Worm (Caenorhabditis elegans) whole organism, late embryonic: ENCODE results near the gene hsp-90.

Source experiments
- C08G9.2 ChIP-seq: sonication (generic microtip); optimal IDR thresholded peaks from 2 replicates; lab custom pipeline; 2016; ENCODE audit warnings: mild to moderate bottlenecking, missing genetic modification characterization, moderate library complexity, missing compliant biosample characterization
- C38D4.7 ChIP-seq: fragments of 200-800 bp; sonication (Bioruptor generic); optimal IDR thresholded peaks from 2 replicates; lab custom pipeline; 2018; ENCODE audit warnings: mild to moderate bottlenecking, missing genetic modification characterization, moderate library complexity, missing compliant biosample characterization
- K02D7.2 ChIP-seq: sonication (generic microtip); optimal IDR thresholded peaks from 2 replicates; lab custom pipeline; 2017; ENCODE audit warnings: mild to moderate bottlenecking, missing genetic modification characterization, missing compliant biosample characterization
- K09A11.1 ChIP-seq: sonication (generic microtip); optimal IDR thresholded peaks from 2 replicates; lab custom pipeline; 2017; ENCODE audit warnings: antibody characterized with exemption, mild to moderate bottlenecking, missing genetic modification characterization, missing compliant biosample characterization; ENCODE audit not compliant: insufficient read depth
- T23F11.4 ChIP-seq: fragments of 200-800 bp; sonication (Bioruptor generic); optimal IDR thresholded peaks from 2 replicates; lab custom pipeline; 2018; ENCODE audit warnings: mild to moderate bottlenecking, missing genetic modification characterization, missing compliant biosample characterization
- ahr-1 ChIP-seq: sonication (generic microtip); optimal IDR thresholded peaks from 2 replicates; lab custom pipeline; 2016; ENCODE audit warnings: missing genetic modification characterization, missing compliant biosample characterization
- ceh-14 ChIP-seq: sonication (generic microtip); optimal IDR thresholded peaks from 2 replicates; lab custom pipeline; 2016; ENCODE audit warnings: missing genotype, missing genetic modification characterization, missing compliant biosample characterization
- ceh-19 ChIP-seq: fragments of 200-800 bp; sonication (Bioruptor generic); optimal IDR thresholded peaks from 2 replicates; lab custom pipeline; 2018; ENCODE audit warnings: mild to moderate bottlenecking, missing genetic modification characterization, missing compliant biosample characterization
- ceh-2 ChIP-seq: sonication (generic microtip); optimal IDR thresholded peaks from 2 replicates; lab custom pipeline; 2016; ENCODE audit warnings: missing genotype, missing genetic modification characterization, missing compliant biosample characterization
- ceh-24 ChIP-seq: sonication (generic microtip); optimal IDR thresholded peaks from 2 replicates; lab custom pipeline; 2016; ENCODE audit warnings: mild to moderate bottlenecking, missing genetic modification characterization, missing compliant biosample characterization
- ceh-34 ChIP-seq: sonication (generic microtip); optimal IDR thresholded peaks from 2 replicates; lab custom pipeline; 2016; ENCODE audit warnings: mild to moderate bottlenecking, missing genetic modification characterization, missing compliant biosample characterization
- ceh-48 ChIP-seq: sonication (generic microtip); optimal IDR thresholded peaks from 2 replicates; lab custom pipeline; 2016; ENCODE audit warnings: missing genetic modification characterization, inconsistent platforms, missing compliant biosample characterization
- ceh-6 ChIP-seq: fragments of 200-800 bp; sonication (Bioruptor generic); optimal IDR thresholded peaks from 2 replicates; lab custom pipeline; 2018; ENCODE audit warnings: mild to moderate bottlenecking, missing genetic modification characterization, missing compliant biosample characterization
- ceh-9 ChIP-seq: sonication (generic microtip); optimal IDR thresholded peaks from 2 replicates; lab custom pipeline; 2016; ENCODE audit warnings: mild to moderate bottlenecking, missing genetic modification characterization, inconsistent platforms, missing compliant biosample characterization
- dmd-4 ChIP-seq: sonication (generic microtip); optimal IDR thresholded peaks from 2 replicates; lab custom pipeline; 2016; ENCODE audit warnings: borderline replicate concordance, missing genetic modification characterization, missing compliant biosample characterization
- gmeb-2 ChIP-seq: sonication (generic microtip); optimal IDR thresholded peaks from 2 replicates; lab custom pipeline; 2016; ENCODE audit warnings: missing genetic modification characterization, inconsistent platforms, missing compliant biosample characterization
- hlh-13 ChIP-seq: fragments of 200-800 bp; sonication (Bioruptor generic); optimal IDR thresholded peaks from 2 replicates; lab custom pipeline; 2018; ENCODE audit warnings: mild to moderate bottlenecking, missing genetic modification characterization, missing compliant biosample characterization
- hlh-30 ChIP-seq: sonication (generic microtip); optimal IDR thresholded peaks from 2 replicates; lab custom pipeline; 2017; ENCODE audit warnings: antibody characterized with exemption, missing genetic modification characterization, missing compliant biosample characterization; ENCODE audit not compliant: insufficient read depth
- hlh-6 ChIP-seq: sonication (generic microtip); optimal IDR thresholded peaks from 2 replicates; lab custom pipeline; 2016; ENCODE audit warnings: missing genotype, missing genetic modification characterization, missing compliant biosample characterization
- madf-2 ChIP-seq: sonication (generic microtip); optimal IDR thresholded peaks from 2 replicates; lab custom pipeline; 2017; ENCODE audit warnings: missing genetic modification characterization, missing compliant biosample characterization
- nhr-232 ChIP-seq: sonication (generic microtip); optimal IDR thresholded peaks from 2 replicates; lab custom pipeline; 2016; ENCODE audit warnings: missing genetic modification characterization, missing compliant biosample characterization
- pag-3 ChIP-seq: sonication (generic microtip); optimal IDR thresholded peaks from 2 replicates; lab custom pipeline; 2016; ENCODE audit warnings: missing compliant biosample characterization, missing genetic modification characterization, borderline replicate concordance
- pqm-1 ChIP-seq: sonication (generic microtip); optimal IDR thresholded peaks from 2 replicates; lab custom pipeline; 2016; ENCODE audit warnings: missing genetic modification characterization, missing compliant biosample characterization
- ref-2 ChIP-seq: sonication (generic microtip); optimal IDR thresholded peaks from 2 replicates; lab custom pipeline; 2016; ENCODE audit warnings: missing genetic modification characterization, missing compliant biosample characterization
- sdc-2 ChIP-seq: sonication (generic microtip); optimal IDR thresholded peaks from 2 replicates; lab custom pipeline; 2016; ENCODE audit warnings: missing genotype, missing genetic modification characterization, missing compliant biosample characterization
- syd-9 ChIP-seq: sonication (generic microtip); optimal IDR thresholded peaks from 2 replicates; lab custom pipeline; 2016; ENCODE audit warnings: mild to moderate bottlenecking, missing genetic modification characterization, moderate library complexity, missing compliant biosample characterization
- tbx-2 ChIP-seq: sonication (generic microtip); optimal IDR thresholded peaks from 2 replicates; lab custom pipeline; 2016; ENCODE audit warnings: missing genetic modification characterization, missing compliant biosample characterization
- ttx-3 ChIP-seq: sonication (generic microtip); optimal IDR thresholded peaks from 2 replicates; lab custom pipeline; 2016; ENCODE audit warnings: missing genetic modification reagents, missing genetic modification characterization, missing compliant biosample characterization
- unc-42 ChIP-seq: sonication (generic microtip); optimal IDR thresholded peaks from 2 replicates; lab custom pipeline; 2016; ENCODE audit warnings: missing genotype, missing genetic modification characterization, missing compliant biosample characterization
- unc-55 ChIP-seq: sonication (generic microtip); optimal IDR thresholded peaks from 2 replicates; lab custom pipeline; 2017; ENCODE audit warnings: missing biosample characterization, missing genetic modification reagents, missing genetic modification characterization
- unc-86 ChIP-seq: sonication (generic microtip); optimal IDR thresholded peaks from 2 replicates; lab custom pipeline; 2016; ENCODE audit warnings: missing genetic modification characterization, missing compliant biosample characterization
- ztf-16 ChIP-seq: sonication (generic microtip); optimal IDR thresholded peaks from 2 replicates; lab custom pipeline; 2017; ENCODE audit warnings: missing genetic modification characterization, missing compliant biosample characterization

hsp-90 gene

DNA sequence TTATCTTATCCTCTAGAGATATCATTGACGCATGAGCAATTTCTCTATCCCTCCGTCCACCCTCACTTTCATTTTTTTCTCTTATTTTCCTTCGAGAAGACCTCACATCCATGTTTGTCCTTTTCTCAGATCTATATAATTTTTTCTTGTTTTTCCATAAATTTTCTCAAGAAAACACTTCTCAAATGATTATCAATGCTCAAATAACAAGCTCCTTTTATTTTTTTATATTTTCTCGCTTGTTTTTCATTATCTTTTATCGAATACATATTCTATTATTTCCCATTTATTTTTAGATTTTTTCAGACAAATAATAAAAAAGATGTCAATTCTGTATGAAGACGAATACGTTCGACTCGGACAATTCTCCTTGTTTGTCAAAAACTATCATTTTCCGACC is 38.3 kb downstream of the hsp-90 start, which contains the start of gene R08A2.7:
Gene R08A2.7, plus strand, starts transcription at position 301 of the 400 bp plus-strand sequence.
- TF ChIP-seq syd-9: no peak
- no peak for TF ChIP-seq ttx-3 (tag; lab: Kevin White, UChicago)
- TF ChIP-seq ceh-6: no peak
- no peak for TF ChIP-seq ahr-1
- no peak for TF ChIP-seq ceh-24 (tag; lab: Kevin White, UChicago)
- TF ChIP-seq C08G9.2: no peak
- no peak for TF ChIP-seq ceh-9 (tag; lab: Kevin White, UChicago)
- no peak for TF ChIP-seq ceh-14 (tag; lab: Kevin White, UChicago)

DNA sequence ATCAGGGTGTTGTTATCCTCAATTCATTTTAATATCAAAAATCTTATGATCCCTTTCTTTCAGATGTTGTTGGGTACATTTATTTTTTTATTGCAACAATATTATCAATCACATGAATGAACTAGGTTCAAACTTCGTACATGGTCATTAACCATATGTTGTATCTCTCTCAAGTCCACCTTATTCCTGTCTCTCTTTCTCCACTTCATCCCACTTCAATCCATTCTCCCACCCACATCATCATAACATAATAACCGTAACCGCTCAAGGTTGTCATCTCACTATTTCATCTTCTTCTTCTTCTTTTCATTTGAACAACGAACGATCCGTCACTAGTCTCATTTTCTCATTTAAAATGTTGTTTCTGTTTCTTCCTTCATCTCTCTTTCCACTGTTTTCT is 40.7 kb downstream of the hsp-90 start:
- no peak for TF ChIP-seq unc-55 (GFP tag; lab: Kevin White, UChicago)
- no peak for TF ChIP-seq T23F11.4 (GFP tag; lab: Kevin White, UChicago)
- TF ChIP-seq K02D7.2 (tag; lab: Kevin White, UChicago): no peak
- TF ChIP-seq ceh-2 (tag; lab: Kevin White, UChicago): no peak

DNA sequence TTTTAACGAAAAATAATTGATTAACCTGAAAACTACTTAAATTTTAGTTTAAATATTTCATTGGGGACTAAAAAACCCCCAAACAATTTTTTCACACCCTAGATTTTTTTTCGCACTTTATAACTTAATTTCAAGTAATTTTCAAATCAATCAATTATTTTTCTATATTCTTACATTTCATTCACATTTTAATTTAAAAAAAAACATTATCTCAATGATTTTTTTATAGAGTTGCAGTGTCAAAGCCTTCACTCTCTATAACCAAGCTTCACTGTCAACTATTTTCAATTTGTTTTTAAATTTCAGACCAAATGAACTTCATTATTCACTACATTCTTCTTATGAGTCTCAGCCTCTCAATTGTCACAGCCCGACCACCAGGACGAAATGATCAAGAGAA is 41.9 kb downstream of the hsp-90 start, which contains the start of gene Y50E8A.1:
Gene Y50E8A.1, plus strand, starts transcription at position 301 of the 400 bp plus-strand sequence.
- TF ChIP-seq pqm-1 (tag; lab: Kevin White, UChicago) (no peak), tbx-2 (tag; lab: Kevin White, UChicago) (no peak), ceh-34 (tag; lab: Kevin White, UChicago) (no peak), ceh-19 (GFP tag; lab: Kevin White, UChicago) (no peak), nhr-232 (tag; lab: Kevin White, UChicago) (no peak), ceh-24 (tag; lab: Kevin White, UChicago) (no peak), C38D4.7 (GFP tag; lab: Kevin White, UChicago) (no peak), pag-3 (tag; lab: Kevin White, UChicago) (no peak), madf-2 (tag; lab: Kevin White, UChicago) (no peak), syd-9 (no peak), hlh-6 (tag; lab: Kevin White, UChicago) (no peak), hlh-13 (GFP tag; lab: Kevin White, UChicago) (no peak), sdc-2 (no peak), ztf-16 (tag; lab: Kevin White, UChicago) (no peak)

DNA sequence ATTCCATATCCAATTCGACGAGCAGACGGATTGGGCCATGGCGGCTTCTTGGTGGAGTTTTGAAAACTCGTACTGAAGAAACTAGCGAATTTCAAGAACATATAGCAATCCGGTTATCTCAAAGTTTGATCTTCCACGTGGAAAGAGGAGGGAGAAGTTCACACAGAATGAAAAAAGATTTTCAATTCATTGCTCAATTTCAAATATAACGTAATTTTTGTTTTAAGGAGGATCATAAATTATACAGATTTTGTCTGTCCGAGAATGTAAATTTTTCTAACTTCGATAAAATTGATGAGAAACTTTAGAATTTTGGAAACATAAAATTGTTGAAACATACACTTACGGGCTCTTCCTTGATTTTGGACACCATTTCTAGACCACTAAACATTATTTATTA is 44.0 kb downstream of the hsp-90 start, which contains the start of gene Y50E8A.2:
Gene Y50E8A.2, minus strand, starts transcription at position 101 of the 400 bp plus-strand sequence.
- TF ChIP-seq ref-2: no peak
- TF ChIP-seq dmd-4 (tag; lab: Kevin White, UChicago): no peak
- TF ChIP-seq hlh-30 (tag; lab: Kevin White, UChicago): no peak

DNA sequence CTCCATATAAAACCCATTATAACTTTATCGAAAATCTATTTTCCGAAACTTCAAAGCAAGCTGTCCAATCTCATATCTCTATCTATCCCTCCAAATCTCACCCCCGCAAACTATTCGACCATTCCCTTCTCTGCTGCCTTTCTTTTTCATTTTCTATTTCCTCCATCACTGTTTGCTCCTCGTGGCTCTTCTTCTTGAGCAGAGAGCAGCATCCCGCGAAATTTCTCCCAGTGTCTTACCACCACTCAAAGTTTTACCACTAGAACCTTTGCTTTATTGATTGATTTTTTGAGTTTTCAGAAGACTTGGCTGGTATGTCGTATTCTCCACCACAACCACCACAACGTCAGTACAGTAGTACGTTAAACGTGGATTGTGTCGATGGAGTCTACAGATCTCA is 44.6 kb downstream of the hsp-90 start, which contains the start of gene oig-3:
Gene oig-3, plus strand, starts transcription at position 301 of the 400 bp plus-strand sequence.
- TF ChIP-seq gmeb-2: no peak
- no peak for TF ChIP-seq hlh-13 (GFP tag; lab: Kevin White, UChicago)
- no peak for TF ChIP-seq ceh-48 (tag; lab: Kevin White, UChicago)
- TF ChIP-seq K09A11.1: no peak

DNA sequence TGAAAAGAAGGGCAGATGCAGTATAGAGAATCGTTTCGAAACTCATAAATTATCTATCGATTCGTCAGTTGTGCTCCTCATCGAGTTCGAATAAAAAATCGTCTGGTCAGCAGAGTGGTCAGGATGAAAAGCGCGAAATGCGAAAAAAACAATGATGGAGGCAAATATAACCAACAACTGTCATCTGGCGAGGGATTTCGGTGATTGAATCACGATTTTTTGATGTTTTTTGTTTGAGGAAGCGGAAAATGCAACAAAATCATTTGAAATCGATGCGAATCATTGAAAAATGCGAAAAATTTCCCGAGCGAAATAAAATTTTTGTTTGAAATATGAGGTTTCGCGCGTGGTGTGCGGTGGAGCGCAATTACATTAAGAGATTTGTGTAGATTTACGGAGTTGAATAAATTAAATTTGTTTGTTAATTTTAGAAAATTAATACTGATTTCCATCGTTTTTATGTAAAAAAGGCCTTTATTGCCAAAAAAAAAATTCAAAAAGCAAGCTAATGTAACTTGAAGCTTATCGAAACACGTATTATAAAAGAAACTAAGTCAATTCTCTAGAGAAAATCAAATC is 49.6 kb downstream of the hsp-90 start, which contains the start of gene unc-61:
Gene unc-61, minus strand, starts transcription at position 51 of the 579 bp plus-strand sequence.
- peak; percentile 90 for TF ChIP-seq unc-42 (tag; lab: Kevin White, UChicago)
- TF ChIP-seq unc-86 (tag; lab: Kevin White, UChicago): no peak
